Fruit fly (Drosophila melanogaster) whole organism, embryonic: ENCODE data around the gene trx.

Experiments
- Atf-2 ChIP-seq: fragments of 200-800 bp; sonication (Bioruptor generic); optimal IDR thresholded peaks from 2 replicates; lab custom pipeline; 2016; ENCODE audit warnings: missing biosample characterization, missing genetic modification characterization
- Awh ChIP-seq: fragments of 200-800 bp; sonication (Bioruptor generic); IDR thresholded peaks from 2 replicates; pipeline ENCODE4, ENCODE4 v1.3.6; 2022; ENCODE audit warnings: missing biosample characterization, missing genetic modification characterization
- Blimp-1 ChIP-seq: fragments of 200-800 bp; sonication (Bioruptor generic); optimal IDR thresholded peaks from 3 replicates; lab custom pipeline; 2018; ENCODE audit warnings: missing biosample characterization, missing genetic modification characterization, mild to moderate bottlenecking, moderate library complexity, missing genetic modification reagents
- CG10321 ChIP-seq: fragments of 200-800 bp; sonication (Bioruptor generic); IDR thresholded peaks from 2 replicates; pipeline ENCODE4 v1.3.6; 2022; ENCODE audit warnings: missing biosample characterization, missing genetic modification characterization
- CG10366 ChIP-seq: fragments of 200-800 bp; sonication (Bioruptor generic); IDR thresholded peaks from 2 replicates; pipeline ENCODE4 v1.3.6; 2022; ENCODE audit warnings: missing biosample characterization, missing genetic modification characterization
- CG10462 ChIP-seq: fragments of 200-800 bp; sonication (Bioruptor generic); optimal IDR thresholded peaks from 2 replicates; lab custom pipeline; 2016; ENCODE audit warnings: missing biosample characterization, missing genetic modification characterization
- CG10979 ChIP-seq: fragments of 200-800 bp; sonication (Bioruptor generic); optimal IDR thresholded peaks from 2 replicates; lab custom pipeline; 2018; ENCODE audit warnings: missing biosample characterization, mild to moderate bottlenecking, missing genetic modification characterization, moderate library complexity
- CG11695 ChIP-seq: fragments of 200-800 bp; sonication (Bioruptor generic); IDR thresholded peaks from 3 replicates; pipeline ENCODE4 v1.3.6; 2022; ENCODE audit warnings: missing biosample characterization, missing genetic modification characterization
- CG11723 ChIP-seq: fragments of 200-800 bp; sonication (Bioruptor generic); optimal IDR thresholded peaks from 2 replicates; lab custom pipeline; 2017; ENCODE audit warnings: missing biosample characterization, mild to moderate bottlenecking, missing genetic modification characterization
- CG13123 ChIP-seq: fragments of 200-800 bp; sonication (Bioruptor generic); optimal IDR thresholded peaks from 2 replicates; lab custom pipeline; 2016; ENCODE audit warnings: missing biosample characterization, missing genetic modification characterization
- CG14050 ChIP-seq: fragments of 200-800 bp; sonication (Bioruptor generic); IDR thresholded peaks from 3 replicates; pipeline ENCODE4 v1.3.6; 2022; ENCODE audit warnings: missing biosample characterization, missing genetic modification characterization
- CG14860 ChIP-seq: fragments of 200-800 bp; sonication (Bioruptor generic); IDR thresholded peaks from 3 replicates; pipeline ENCODE4 v1.3.6; 2022; ENCODE audit warnings: missing biosample characterization, missing genetic modification characterization; ENCODE audit not compliant: partially characterized antibody
- CG1529 ChIP-seq: fragments of 200-800 bp; sonication (Bioruptor generic); optimal IDR thresholded peaks from 3 replicates; lab custom pipeline; 2018; ENCODE audit warnings: missing biosample characterization, missing genetic modification characterization
- CG16813 ChIP-seq: fragments of 200-800 bp; sonication (Bioruptor generic); IDR thresholded peaks from 3 replicates; pipeline ENCODE4 v1.3.6; 2022; ENCODE audit warnings: missing biosample characterization, missing genetic modification characterization; ENCODE audit not compliant: partially characterized antibody
- CG16815 ChIP-seq: fragments of 200-800 bp; sonication (Bioruptor generic); optimal IDR thresholded peaks from 3 replicates; lab custom pipeline; 2017; ENCODE audit warnings: missing biosample characterization, mild to moderate bottlenecking, missing genetic modification characterization
- CG18476 ChIP-seq: fragments of 200-800 bp; sonication (Bioruptor generic); optimal IDR thresholded peaks from 2 replicates; lab custom pipeline; 2016; ENCODE audit warnings: missing biosample characterization, mild to moderate bottlenecking, missing genetic modification characterization
- CG18764 ChIP-seq: fragments of 200-800 bp; sonication (Bioruptor generic); optimal IDR thresholded peaks from 3 replicates; lab custom pipeline; 2016; ENCODE audit warnings: missing biosample characterization, missing genetic modification characterization
- CG4360 ChIP-seq: fragments of 200-800 bp; sonication (Bioruptor generic); IDR thresholded peaks from 2 replicates; pipeline ENCODE4 v1.3.6; 2022; ENCODE audit warnings: missing biosample characterization, missing genetic modification characterization
- CG4854 ChIP-seq: fragments of 200-800 bp; sonication (Bioruptor generic); optimal IDR thresholded peaks from 2 replicates; lab custom pipeline; 2016; ENCODE audit warnings: missing biosample characterization, missing genetic modification characterization, inconsistent platforms
- CG6175 ChIP-seq: fragments of 200-800 bp; sonication (Bioruptor generic); IDR thresholded peaks from 3 replicates; pipeline ENCODE4 v1.3.6; 2022; ENCODE audit warnings: missing biosample characterization, missing genetic modification characterization
- CG7745 ChIP-seq: fragments of 200-800 bp; sonication (Bioruptor generic); optimal IDR thresholded peaks from 2 replicates; lab custom pipeline; 2018; ENCODE audit warnings: missing biosample characterization, mild to moderate bottlenecking, missing genetic modification characterization, moderate library complexity
- CG7963 ChIP-seq: fragments of 200-800 bp; sonication (Bioruptor generic); IDR thresholded peaks from 3 replicates; pipeline ENCODE4 v1.3.6; 2022; ENCODE audit warnings: missing biosample characterization, missing genetic modification characterization; ENCODE audit not compliant: partially characterized antibody
- CG8290 ChIP-seq, 3 experiments: fragments of 200-800 bp; sonication (Bioruptor generic); optimal IDR thresholded peaks; 2 replicates each; lab custom pipeline; 2016 to 2019; ENCODE audit warnings: missing biosample characterization in 3 of 3, missing genetic modification characterization in 3 of 3, mild to moderate bottlenecking in 2 of 3, moderate library complexity in 1 of 3
- Doc3 ChIP-seq: fragments of 200-800 bp; sonication (Bioruptor generic); IDR thresholded peaks from 3 replicates; pipeline ENCODE4 v1.3.6; 2022; ENCODE audit warnings: missing biosample characterization, missing genetic modification characterization; ENCODE audit not compliant: partially characterized antibody
- Dref ChIP-seq: fragments of 200-800 bp; sonication (Bioruptor generic); IDR thresholded peaks from 2 replicates; pipeline ENCODE4 v1.3.6; 2022; ENCODE audit warnings: missing biosample characterization, missing genetic modification characterization
- Fer3 ChIP-seq: fragments of 200-800 bp; sonication (Bioruptor generic); optimal IDR thresholded peaks from 2 replicates; lab custom pipeline; 2018; ENCODE audit warnings: missing biosample characterization, mild to moderate bottlenecking, missing genetic modification characterization, moderate library complexity
- H15 ChIP-seq: fragments of 200-800 bp; sonication (Bioruptor generic); IDR thresholded peaks from 3 replicates; pipeline ENCODE4 v1.3.6; 2022; ENCODE audit warnings: missing biosample characterization, missing genetic modification characterization
- HLH3B ChIP-seq: fragments of 200-800 bp; sonication (Bioruptor generic); IDR thresholded peaks from 2 replicates; pipeline ENCODE4 v1.3.6; 2022; ENCODE audit warnings: missing biosample characterization, missing genetic modification characterization
- NC2α ChIP-seq: fragments of 200-800 bp; sonication (Bioruptor generic); optimal IDR thresholded peaks from 2 replicates; lab custom pipeline; 2016; ENCODE audit warnings: missing biosample characterization, missing genetic modification characterization
- Poxn ChIP-seq: fragments of 200-800 bp; sonication (Bioruptor generic); IDR thresholded peaks from 2 replicates; pipeline ENCODE4 v1.3.6; 2022; ENCODE audit warnings: missing biosample characterization, missing genetic modification characterization
- cato ChIP-seq: fragments of 200-800 bp; sonication (Bioruptor generic); optimal IDR thresholded peaks from 2 replicates; lab custom pipeline; 2016; ENCODE audit warnings: missing biosample characterization, missing genetic modification characterization, borderline replicate concordance
- crp ChIP-seq, 2 experiments: fragments of 200-800 bp; sonication (Bioruptor generic); optimal IDR thresholded peaks; 2 replicates in 1 of 2; 3 replicates in 1 of 2; lab custom pipeline; 2017; ENCODE audit warnings: missing biosample characterization in 2 of 2, missing genetic modification characterization in 2 of 2, mild to moderate bottlenecking in 1 of 2, moderate library complexity in 1 of 2
- disco-r ChIP-seq: fragments of 200-800 bp; sonication (Bioruptor generic); optimal IDR thresholded peaks from 2 replicates; lab custom pipeline; 2016; ENCODE audit warnings: missing biosample characterization, missing genetic modification characterization
- ewg ChIP-seq: fragments of 200-800 bp; sonication (Bioruptor generic); optimal IDR thresholded peaks from 3 replicates; lab custom pipeline; 2017; ENCODE audit warnings: mild to moderate bottlenecking, missing biosample characterization, missing genetic modification reagents, missing genetic modification characterization
- gsb-n ChIP-seq: fragments of 200-800 bp; sonication (Bioruptor generic); optimal IDR thresholded peaks from 3 replicates; lab custom pipeline; 2018; ENCODE audit warnings: missing biosample characterization, mild to moderate bottlenecking, missing genetic modification characterization
- h ChIP-seq: fragments of >200 bp; optimal IDR thresholded peaks from 2 replicates; lab custom pipeline; 2017
- lbe ChIP-seq: fragments of 200-800 bp; sonication (Bioruptor generic); optimal IDR thresholded peaks from 2 replicates; lab custom pipeline; 2016; ENCODE audit warnings: missing biosample characterization, mild to moderate bottlenecking, missing genetic modification characterization
- mam ChIP-seq: fragments of 200-800 bp; sonication (Bioruptor generic); optimal IDR thresholded peaks from 3 replicates; lab custom pipeline; 2016; ENCODE audit warnings: missing biosample characterization, missing genetic modification characterization
- p53 ChIP-seq: fragments of 200-800 bp; sonication (Bioruptor generic); optimal IDR thresholded peaks from 2 replicates; lab custom pipeline; 2016; ENCODE audit warnings: missing biosample characterization, missing genetic modification characterization
- pan ChIP-seq, 4 experiments: fragments of >200 bp in 3 of 4; fragments of 200-800 bp in 1 of 4; sonication (Bioruptor generic) in 1 of 4; optimal IDR thresholded peaks in 3 of 4; IDR thresholded peaks in 1 of 4; 2 replicates each; pipeline versions ENCODE4 v1.3.6 to Lab custom; 2017 to 2022; ENCODE audit warnings: missing biosample characterization in 2 of 4, missing genetic modification characterization in 2 of 4, mixed read lengths in 1 of 4
- sd ChIP-seq: fragments of 200-800 bp; sonication (Bioruptor generic); optimal IDR thresholded peaks from 3 replicates; lab custom pipeline; 2018; ENCODE audit warnings: missing biosample characterization, mild to moderate bottlenecking, missing genetic modification characterization, moderate library complexity
- sisA ChIP-seq: fragments of 200-800 bp; sonication (Bioruptor generic); IDR thresholded peaks from 2 replicates; pipeline ENCODE4 v1.3.6; 2022; ENCODE audit warnings: missing biosample characterization, missing genetic modification characterization
- sqz ChIP-seq: fragments of 200-800 bp; sonication (Bioruptor generic); optimal IDR thresholded peaks from 3 replicates; lab custom pipeline; 2018; ENCODE audit warnings: missing biosample characterization, mild to moderate bottlenecking, missing genetic modification characterization
- sr ChIP-seq: fragments of 200-800 bp; sonication (Bioruptor generic); IDR thresholded peaks from 3 replicates; pipeline ENCODE4 v1.3.6; 2022; ENCODE audit warnings: missing biosample characterization, missing genetic modification characterization
- ssp ChIP-seq: fragments of 200-800 bp; sonication (Bioruptor generic); IDR thresholded peaks from 2 replicates; pipeline ENCODE4 v1.3.6; 2022; ENCODE audit warnings: missing biosample characterization, missing genetic modification characterization
- tin ChIP-seq: fragments of 200-800 bp; sonication (Bioruptor generic); optimal IDR thresholded peaks from 3 replicates; lab custom pipeline; 2016; ENCODE audit warnings: missing biosample characterization, missing genetic modification characterization
- twi ChIP-seq: fragments of 200-800 bp; optimal IDR thresholded peaks from 2 replicates; lab custom pipeline; 2019; ENCODE audit warnings: missing biosample characterization, mild to moderate bottlenecking, missing genetic modification characterization, moderate library complexity
- zen2 ChIP-seq: fragments of 200-800 bp; sonication (Bioruptor generic); IDR thresholded peaks from 3 replicates; pipeline ENCODE4 v1.3.6; 2022; ENCODE audit warnings: missing biosample characterization, missing genetic modification characterization; ENCODE audit not compliant: partially characterized antibody

The trx gene

DNA sequence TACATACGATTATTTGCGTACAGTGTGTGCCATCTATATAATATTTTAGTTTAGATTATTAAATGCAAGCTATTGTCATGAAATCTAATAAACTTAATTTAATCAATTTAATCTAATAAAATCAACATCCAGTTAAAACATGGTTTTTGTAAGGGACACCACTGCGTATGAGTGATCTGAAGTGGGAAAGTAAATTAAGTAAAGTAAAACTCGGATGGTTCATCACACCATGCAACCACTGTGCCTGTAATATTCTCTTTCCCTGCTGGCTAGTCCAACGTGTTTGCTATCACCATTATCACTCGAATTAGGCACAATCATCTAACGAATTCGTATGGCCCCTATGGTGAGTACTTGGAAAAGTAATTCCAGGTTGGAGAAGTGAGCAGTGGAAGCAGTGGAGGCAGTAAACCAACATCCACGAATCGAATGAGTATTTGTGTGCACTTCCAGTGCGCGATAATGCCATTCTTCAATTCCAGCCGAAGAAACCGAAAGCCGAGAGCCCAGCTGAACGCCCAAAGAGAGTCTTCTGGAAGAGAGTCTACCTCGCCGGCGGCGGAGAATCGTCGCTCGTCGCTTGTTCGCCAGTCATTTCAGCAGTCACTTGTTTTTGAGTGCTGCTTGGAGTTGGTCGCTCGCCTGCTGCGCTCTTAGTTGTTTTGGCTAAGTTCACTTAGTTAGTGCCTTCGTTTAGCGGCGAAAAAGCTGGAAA is 2.1 kb upstream of the trx start, which contains the start of gene red (continued):
- no peak for TF ChIP-seq p53 (GFP tag; lab: Kevin White, UChicago)
- no peak for TF ChIP-seq pan (optimal IDR thresholded peaks at IDR 0.05; lab: Kevin White, UChicago)
- peak in 1 of 2 experiments; percentile 79 for TF ChIP-seq pan (GFP tag; optimal IDR thresholded peaks at IDR 0.05 in 1 of 2, IDR thresholded peaks at IDR 0.05 in 1 of 2)
- TF ChIP-seq Fer3 (tag; lab: Kevin White, UChicago): peak; percentile 83
- peak; percentile 61 for TF ChIP-seq sd (tag; lab: Kevin White, UChicago)
- no peak for TF ChIP-seq twi (tag; lab: Kevin White, UChicago)
- peak; percentile 63 for TF ChIP-seq mam (GFP tag; lab: Kevin White, UChicago)
- TF ChIP-seq CG10462 (GFP tag; lab: Kevin White, UChicago): peak; percentile 10
- no peak for TF ChIP-seq CG13123
- no peak for TF ChIP-seq Dref (GFP tag; lab: Robert Waterston, UW)
- TF ChIP-seq h (lab: Kevin White, UChicago): no peak
- TF ChIP-seq CG11695 (GFP tag; lab: Robert Waterston, UW): peak; percentile 83
- TF ChIP-seq CG10979 (tag; lab: Kevin White, UChicago): peak; percentile 68
- TF ChIP-seq tin (GFP tag; lab: Kevin White, UChicago): peak; percentile 44
- no peak for TF ChIP-seq CG7745
- peak; percentile 16 for TF ChIP-seq CG18764
- peak; percentile 47 for TF ChIP-seq sqz
- TF ChIP-seq CG16815 (GFP tag; lab: Kevin White, UChicago): peak; percentile 17
- TF ChIP-seq Awh: peak; percentile 52; the same call in 1 of the 2 replicates
- no peak for TF ChIP-seq CG14860
- TF ChIP-seq Poxn (GFP tag; lab: Robert Waterston, UW): peak; percentile 39; the same call in 1 of the 2 replicates
- peak; percentile 49 for TF ChIP-seq lbe
- TF ChIP-seq CG4360 (GFP tag; lab: Robert Waterston, UW): 0 out of 2 replicates have a peak, but pooled peaks have one; percentile 10
- TF ChIP-seq Blimp-1: peak; percentile 72
- TF ChIP-seq CG7963 (GFP tag; lab: Robert Waterston, UW): no peak
- peak; percentile 14 for TF ChIP-seq disco-r (GFP tag; lab: Kevin White, UChicago)
- no peak for TF ChIP-seq sr
- peak; percentile 34 for TF ChIP-seq CG4854 (GFP tag; lab: Kevin White, UChicago)
- peak; percentile 74 for TF ChIP-seq HLH3B
- TF ChIP-seq Doc3 (GFP tag; lab: Robert Waterston, UW): no peak
- peak in 1 of 2 experiments; percentile 19 for TF ChIP-seq crp (GFP tag; optimal IDR thresholded peaks at IDR 0.05; lab: Kevin White, UChicago)
- no peak for TF ChIP-seq ssp (GFP tag; lab: Robert Waterston, UW)
- peak; percentile 63 for TF ChIP-seq CG1529 (GFP tag; lab: Kevin White, UChicago)
- peak; percentile 66 for TF ChIP-seq CG10366 (GFP tag; lab: Robert Waterston, UW)
- TF ChIP-seq NC2α (GFP tag; lab: Kevin White, UChicago): no peak
- no peak; the same call in 2 of the 3 replicates for TF ChIP-seq H15 (GFP tag; lab: Robert Waterston, UW)
- TF ChIP-seq Atf-2 (GFP tag; lab: Kevin White, UChicago): peak; percentile 14
- peak; percentile 70 for TF ChIP-seq sisA
- no peak for TF ChIP-seq CG10321 (GFP tag; lab: Robert Waterston, UW)
- peak; percentile 29 for TF ChIP-seq CG8290 (GFP tag; optimal IDR thresholded peaks at IDR 0.05; lab: Kevin White, UChicago)
- TF ChIP-seq CG8290 (tag; optimal IDR thresholded peaks at IDR 0.05; lab: Kevin White, UChicago): peak in 1 of 2 experiments; percentile 67
- no peak for TF ChIP-seq zen2 (GFP tag; lab: Robert Waterston, UW)
- peak; percentile 33 for TF ChIP-seq CG18476 (GFP tag; lab: Kevin White, UChicago)
- 0 out of 3 replicates have a peak, but pooled peaks have one; percentile 27 for TF ChIP-seq CG6175 (GFP tag; lab: Robert Waterston, UW)
- peak; percentile 4 for TF ChIP-seq cato (GFP tag; lab: Kevin White, UChicago)
- TF ChIP-seq CG11723 (GFP tag; lab: Kevin White, UChicago): peak; percentile 61
- TF ChIP-seq CG14050 (GFP tag; lab: Robert Waterston, UW): peak; percentile 39; the same call in 2 of the 3 replicates
- TF ChIP-seq ewg (GFP tag; lab: Kevin White, UChicago): peak; percentile 47
- no peak for TF ChIP-seq CG16813 (GFP tag; lab: Robert Waterston, UW)
- no peak for TF ChIP-seq gsb-n (tag; lab: Kevin White, UChicago)
